Fruit fly (Drosophila melanogaster) whole organism, embryonic: ENCODE measurements around the gene CG17107.

Source experiments
- Ada2b ChIP-seq: fragments of 200-800 bp; sonication (Bioruptor generic); IDR thresholded peaks from 2 replicates; pipeline ENCODE4 v1.3.6; 2022; ENCODE audit warnings: missing biosample characterization, missing genetic modification characterization
- Atf3 ChIP-seq: fragments of 200-800 bp; sonication (Bioruptor generic); optimal IDR thresholded peaks from 3 replicates; lab custom pipeline; 2016; ENCODE audit warnings: missing biosample characterization, missing genetic modification characterization
- Awh ChIP-seq: fragments of 200-800 bp; sonication (Bioruptor generic); IDR thresholded peaks from 2 replicates; pipeline ENCODE4, ENCODE4 v1.3.6; 2022; ENCODE audit warnings: missing biosample characterization, missing genetic modification characterization
- Bdp1 ChIP-seq: fragments of 200-800 bp; sonication (Bioruptor generic); optimal IDR thresholded peaks from 3 replicates; lab custom pipeline; 2016; ENCODE audit warnings: missing biosample characterization, missing genetic modification characterization
- Blimp-1 ChIP-seq: fragments of 200-800 bp; sonication (Bioruptor generic); optimal IDR thresholded peaks from 3 replicates; lab custom pipeline; 2018; ENCODE audit warnings: missing biosample characterization, missing genetic modification characterization, mild to moderate bottlenecking, moderate library complexity, missing genetic modification reagents
- CG11695 ChIP-seq: fragments of 200-800 bp; sonication (Bioruptor generic); IDR thresholded peaks from 3 replicates; pipeline ENCODE4 v1.3.6; 2022; ENCODE audit warnings: missing biosample characterization, missing genetic modification characterization
- CG13894 ChIP-seq: fragments of 200-800 bp; sonication (Bioruptor generic); optimal IDR thresholded peaks from 3 replicates; lab custom pipeline; 2018; ENCODE audit warnings: missing biosample characterization, mild to moderate bottlenecking, missing genetic modification characterization, moderate library complexity
- CG16813 ChIP-seq: fragments of 200-800 bp; sonication (Bioruptor generic); IDR thresholded peaks from 3 replicates; pipeline ENCODE4 v1.3.6; 2022; ENCODE audit warnings: missing biosample characterization, missing genetic modification characterization; ENCODE audit not compliant: partially characterized antibody
- CG17568 ChIP-seq: fragments of 200-800 bp; sonication (Bioruptor generic); optimal IDR thresholded peaks from 2 replicates; lab custom pipeline; 2018; ENCODE audit warnings: missing biosample characterization, mild to moderate bottlenecking, missing genetic modification characterization, moderate library complexity
- CG18011 ChIP-seq: fragments of 200-800 bp; sonication (Bioruptor generic); optimal IDR thresholded peaks from 2 replicates; lab custom pipeline; 2017; ENCODE audit warnings: missing biosample characterization, missing genetic modification characterization, mild to moderate bottlenecking, moderate library complexity, missing genotype
- CG2116 ChIP-seq: fragments of 200-800 bp; sonication (Bioruptor generic); optimal IDR thresholded peaks from 3 replicates; lab custom pipeline; 2018; ENCODE audit warnings: missing biosample characterization, mild to moderate bottlenecking, missing genetic modification characterization
- CG2199 ChIP-seq: fragments of 200-800 bp; sonication (Bioruptor generic); IDR thresholded peaks from 3 replicates; pipeline ENCODE4 v1.3.6; 2022; ENCODE audit warnings: missing biosample characterization, missing genetic modification characterization
- CG2678 ChIP-seq: fragments of 200-800 bp; sonication (Bioruptor generic); optimal IDR thresholded peaks from 3 replicates; lab custom pipeline; 2019; ENCODE audit warnings: missing biosample characterization, mild to moderate bottlenecking, missing genetic modification characterization, moderate library complexity
- CG3065 ChIP-seq: fragments of 200-800 bp; sonication (Bioruptor generic); optimal IDR thresholded peaks from 2 replicates; lab custom pipeline; 2016; ENCODE audit warnings: missing biosample characterization, missing genetic modification characterization
- CG32532 ChIP-seq: fragments of 200-800 bp; sonication (Bioruptor generic); IDR thresholded peaks from 2 replicates; pipeline ENCODE4 v1.3.6; 2022; ENCODE audit warnings: missing biosample characterization, missing genetic modification characterization
- CG4282 ChIP-seq: fragments of 200-800 bp; sonication (Bioruptor generic); optimal IDR thresholded peaks from 2 replicates; lab custom pipeline; 2016; ENCODE audit warnings: missing biosample characterization, missing genetic modification characterization
- CG4617 ChIP-seq: fragments of 200-800 bp; sonication (Bioruptor generic); optimal IDR thresholded peaks from 3 replicates; lab custom pipeline; 2016; ENCODE audit warnings: missing biosample characterization, missing genetic modification characterization, borderline replicate concordance
- CG5953 ChIP-seq: fragments of 200-800 bp; sonication (Bioruptor generic); IDR thresholded peaks from 2 replicates; pipeline ENCODE4 v1.3.6; 2022; ENCODE audit warnings: missing biosample characterization, missing genetic modification characterization
- CG6791 ChIP-seq: fragments of 200-800 bp; sonication (Bioruptor generic); IDR thresholded peaks from 3 replicates; pipeline ENCODE4 v1.3.6; 2022; ENCODE audit warnings: missing biosample characterization, missing genetic modification characterization; ENCODE audit not compliant: partially characterized antibody
- CG7786 ChIP-seq: fragments of 200-800 bp; sonication (Bioruptor generic); optimal IDR thresholded peaks from 2 replicates; lab custom pipeline; 2016; ENCODE audit warnings: missing biosample characterization, missing genetic modification characterization
- CG9437 ChIP-seq: fragments of 200-800 bp; sonication (Bioruptor generic); optimal IDR thresholded peaks from 2 replicates; lab custom pipeline; 2018; ENCODE audit warnings: missing biosample characterization, mild to moderate bottlenecking, missing genetic modification characterization
- Doc3 ChIP-seq: fragments of 200-800 bp; sonication (Bioruptor generic); IDR thresholded peaks from 3 replicates; pipeline ENCODE4 v1.3.6; 2022; ENCODE audit warnings: missing biosample characterization, missing genetic modification characterization; ENCODE audit not compliant: partially characterized antibody
- Elba2 ChIP-seq: fragments of 200-800 bp; sonication (Bioruptor generic); optimal IDR thresholded peaks from 3 replicates; lab custom pipeline; 2016; ENCODE audit warnings: missing biosample characterization, missing genetic modification characterization
- Fer3 ChIP-seq: fragments of 200-800 bp; sonication (Bioruptor generic); optimal IDR thresholded peaks from 2 replicates; lab custom pipeline; 2018; ENCODE audit warnings: missing biosample characterization, mild to moderate bottlenecking, missing genetic modification characterization, moderate library complexity
- Gsc ChIP-seq: fragments of 200-800 bp; sonication (Bioruptor generic); IDR thresholded peaks from 2 replicates; pipeline ENCODE4 v1.3.6; 2022; ENCODE audit warnings: missing biosample characterization, missing genetic modification characterization
- Gug ChIP-seq: fragments of 200-800 bp; sonication (Bioruptor generic); IDR thresholded peaks from 4 replicates; pipeline ENCODE4 v1.3.6; 2022; ENCODE audit warnings: missing biosample characterization, missing genetic modification characterization
- Hey ChIP-seq: fragments of 200-800 bp; sonication (Bioruptor generic); optimal IDR thresholded peaks from 3 replicates; lab custom pipeline; 2018; ENCODE audit warnings: missing biosample characterization, mild to moderate bottlenecking, missing genetic modification characterization
- Hmx ChIP-seq: fragments of 200-800 bp; sonication (Bioruptor generic); optimal IDR thresholded peaks from 2 replicates; lab custom pipeline; 2016; ENCODE audit warnings: missing biosample characterization, missing genetic modification characterization
- Hr51 ChIP-seq, 2 experiments: fragments of 200-800 bp; sonication (Bioruptor generic); optimal IDR thresholded peaks; 2 replicates in 1 of 2; 3 replicates in 1 of 2; lab custom pipeline; 2016 to 2018; ENCODE audit warnings: missing biosample characterization in 2 of 2, missing genetic modification characterization in 2 of 2, mild to moderate bottlenecking in 1 of 2, moderate library complexity in 1 of 2
- Mrtf ChIP-seq: fragments of 200-800 bp; sonication (Bioruptor generic); IDR thresholded peaks from 3 replicates; pipeline ENCODE4 v1.3.6; 2022; ENCODE audit warnings: missing biosample characterization, missing genetic modification characterization
- ab ChIP-seq: fragments of 200-800 bp; sonication (Bioruptor generic); optimal IDR thresholded peaks from 2 replicates; lab custom pipeline; 2016; ENCODE audit warnings: missing biosample characterization, missing genetic modification characterization
- ash1 ChIP-seq: fragments of 200-800 bp; sonication (Bioruptor generic); optimal IDR thresholded peaks from 2 replicates; lab custom pipeline; 2018; ENCODE audit warnings: missing biosample characterization, mild to moderate bottlenecking, missing genetic modification characterization
- bcd ChIP-seq: fragments of 200-800 bp; sonication (Bioruptor generic); optimal IDR thresholded peaks from 2 replicates; lab custom pipeline; 2017; ENCODE audit warnings: missing biosample characterization, mild to moderate bottlenecking, missing genetic modification characterization
- chinmo ChIP-seq: fragments of 200-800 bp; sonication (Bioruptor generic); IDR thresholded peaks from 4 replicates; pipeline ENCODE4 v1.3.6; 2022; ENCODE audit warnings: missing biosample characterization, missing genetic modification characterization; ENCODE audit not compliant: partially characterized antibody
- da ChIP-seq: fragments of 200-800 bp; sonication (Bioruptor generic); optimal IDR thresholded peaks from 2 replicates; lab custom pipeline; 2016; ENCODE audit warnings: missing biosample characterization, missing genetic modification characterization
- emc ChIP-seq: fragments of 200-800 bp; sonication (Bioruptor generic); optimal IDR thresholded peaks from 2 replicates; lab custom pipeline; 2016; ENCODE audit warnings: missing biosample characterization, missing genetic modification characterization
- en ChIP-seq: fragments of 200-800 bp; sonication (Bioruptor generic); optimal IDR thresholded peaks from 2 replicates; lab custom pipeline; 2016; ENCODE audit warnings: missing biosample characterization, missing genetic modification characterization
- gce ChIP-seq: fragments of 200-800 bp; sonication (Bioruptor generic); IDR thresholded peaks from 3 replicates; pipeline ENCODE4 v1.3.6; 2022; ENCODE audit warnings: missing biosample characterization, missing genetic modification characterization
- grn ChIP-seq: fragments of 200-800 bp; sonication (Bioruptor generic); optimal IDR thresholded peaks from 3 replicates; lab custom pipeline; 2017; ENCODE audit warnings: missing biosample characterization, missing genetic modification characterization
- gsb-n ChIP-seq: fragments of 200-800 bp; sonication (Bioruptor generic); optimal IDR thresholded peaks from 3 replicates; lab custom pipeline; 2018; ENCODE audit warnings: missing biosample characterization, mild to moderate bottlenecking, missing genetic modification characterization
- inv ChIP-seq: fragments of 200-800 bp; sonication (Bioruptor generic); IDR thresholded peaks from 2 replicates; pipeline ENCODE4 v1.3.6; 2022; ENCODE audit warnings: missing biosample characterization, missing genetic modification characterization; ENCODE audit not compliant: partially characterized antibody
- lbe ChIP-seq: fragments of 200-800 bp; sonication (Bioruptor generic); optimal IDR thresholded peaks from 2 replicates; lab custom pipeline; 2016; ENCODE audit warnings: missing biosample characterization, mild to moderate bottlenecking, missing genetic modification characterization
- lmd ChIP-seq: fragments of 200-800 bp; sonication (Bioruptor generic); IDR thresholded peaks from 2 replicates; pipeline ENCODE4 v1.3.6; 2022; ENCODE audit warnings: missing biosample characterization, missing genetic modification characterization
- pho ChIP-seq: fragments of 200-800 bp; sonication (Bioruptor generic); optimal IDR thresholded peaks from 2 replicates; lab custom pipeline; 2016; ENCODE audit warnings: missing biosample characterization, missing genetic modification characterization
- sens ChIP-seq: fragments of 200-800 bp; sonication (Bioruptor generic); peaks from one replicate; lab custom pipeline; 2016; ENCODE audit warnings: missing biosample characterization, missing genetic modification characterization
- sim ChIP-seq: fragments of 200-800 bp; sonication (Bioruptor generic); IDR thresholded peaks from 2 replicates; pipeline ENCODE4 v1.3.6; 2022; ENCODE audit warnings: missing biosample characterization, missing genetic modification characterization
- sr ChIP-seq: fragments of 200-800 bp; sonication (Bioruptor generic); IDR thresholded peaks from 3 replicates; pipeline ENCODE4 v1.3.6; 2022; ENCODE audit warnings: missing biosample characterization, missing genetic modification characterization
- ttk ChIP-seq: fragments of 200-800 bp; sonication (Bioruptor generic); IDR thresholded peaks from 2 replicates; pipeline ENCODE4 v2.1.2; 2022; ENCODE audit warnings: missing biosample characterization, missing genetic modification characterization
- vvl ChIP-seq: fragments of 200-800 bp; sonication (Bioruptor generic); IDR thresholded peaks from 2 replicates; pipeline ENCODE4 v1.3.6; 2022; ENCODE audit warnings: missing biosample characterization, missing genetic modification characterization

The CG17107 gene

dm6 chr2L:10682912-10683311, 1.2 kb downstream of the CG17107 start (continued):
- TF ChIP-seq CG2678 (tag; lab: Kevin White, UChicago) (peak; percentile 30), Hmx (GFP tag; lab: Kevin White, UChicago) (no peak), bcd (GFP tag; lab: Kevin White, UChicago) (peak; percentile 4)

DNA sequence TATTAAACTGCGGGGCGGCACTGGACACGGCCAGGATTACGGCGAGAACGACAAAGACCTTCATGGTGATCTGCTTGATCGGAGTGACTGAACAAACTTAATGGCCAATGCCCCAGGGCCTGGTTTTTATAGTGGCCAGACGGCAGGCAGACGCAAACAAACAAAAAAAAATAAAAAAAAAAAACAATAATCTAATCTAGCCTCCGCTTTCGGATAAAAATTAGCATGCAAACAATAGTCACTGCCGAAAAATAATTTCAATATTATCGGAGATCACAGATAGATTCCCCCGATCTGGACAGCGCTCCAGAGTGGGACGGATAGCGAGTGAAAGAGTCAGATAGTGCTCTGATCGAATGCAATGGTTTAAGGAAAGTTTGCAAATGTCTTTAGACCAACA, 2.6 kb downstream of the CG17107 start, which contains the start of gene CG7299:
Gene CG7299 (minus strand): TSS at position 101 of the 400 bp plus-strand sequence.
- no peak for TF ChIP-seq CG16813 (GFP tag; lab: Robert Waterston, UW)
- no peak for TF ChIP-seq ab (GFP tag; lab: Kevin White, UChicago)
- TF ChIP-seq chinmo (GFP tag; lab: Robert Waterston, UW) = 0 out of 4 replicates have a peak, but pooled peaks have one; percentile 30
- TF ChIP-seq sens (GFP tag; lab: Kevin White, UChicago) = peak; percentile 35
- TF ChIP-seq CG13894 (tag; lab: Kevin White, UChicago) = peak; percentile 74
- TF ChIP-seq grn = peak; percentile 37
- TF ChIP-seq CG2199 (GFP tag; lab: Robert Waterston, UW) = no peak
- TF ChIP-seq vvl (GFP tag; lab: Robert Waterston, UW) = peak; percentile 39; the same call in 1 of the 2 replicates
- no peak for TF ChIP-seq Doc3 (GFP tag; lab: Robert Waterston, UW)

- TF ChIP-seq CG7786 (GFP tag; lab: Kevin White, UChicago) (no peak), da (GFP tag; lab: Kevin White, UChicago) (no peak), Hr51 (GFP tag; optimal IDR thresholded peaks at IDR 0.05; lab: Kevin White, UChicago) (no peak), Ada2b (no peak), Elba2 (GFP tag; lab: Kevin White, UChicago) (no peak), CG32532 (GFP tag; lab: Robert Waterston, UW) (no peak), CG6791 (GFP tag; lab: Robert Waterston, UW) (no peak), pho (GFP tag; lab: Kevin White, UChicago) (peak; percentile 17), inv (GFP tag; lab: Robert Waterston, UW) (no peak), gsb-n (no peak), CG4617 (GFP tag; lab: Kevin White, UChicago) (no peak), CG17568 (GFP tag; lab: Kevin White, UChicago) (no peak), CG2116 (GFP tag; lab: Kevin White, UChicago) (no peak), emc (no peak), Hey (no peak), Gug (GFP tag; lab: Robert Waterston, UW) (no peak), Awh (GFP tag; lab: Robert Waterston, UW) (no peak), ash1 (no peak), CG5953 (GFP tag; lab: Robert Waterston, UW) (no peak), CG9437 (GFP tag; lab: Kevin White, UChicago) (peak; percentile 23), Bdp1 (GFP tag; lab: Kevin White, UChicago) (no peak), Atf3 (no peak), CG11695 (GFP tag; lab: Robert Waterston, UW) (no peak), lmd (peak; percentile 14; the same call in 1 of the 2 replicates), ttk (GFP tag; lab: Robert Waterston, UW) (no peak), Gsc (GFP tag; lab: Robert Waterston, UW) (no peak), Mrtf (GFP tag; lab: Robert Waterston, UW) (no peak), gce (GFP tag; lab: Robert Waterston, UW) (no peak), CG4282 (GFP tag; lab: Kevin White, UChicago) (no peak), lbe (GFP tag; lab: Kevin White, UChicago) (no peak), Fer3 (tag; lab: Kevin White, UChicago) (no peak), sr (GFP tag; lab: Robert Waterston, UW) (no peak), CG3065 (GFP tag; lab: Kevin White, UChicago) (no peak), CG18011 (GFP tag; lab: Kevin White, UChicago) (peak; percentile 95), Blimp-1 (GFP tag; lab: Kevin White, UChicago) (no peak), en (GFP tag; lab: Kevin White, UChicago) (no peak), sim (GFP tag; lab: Robert Waterston, UW) (no peak)
These were observed 4.0 kb downstream of the CG17107 start for dm6 chr2L:10685666-10686065.
